ENCODE assay signal across 6 fruit fly cellular contexts in the genomic region with DNA sequence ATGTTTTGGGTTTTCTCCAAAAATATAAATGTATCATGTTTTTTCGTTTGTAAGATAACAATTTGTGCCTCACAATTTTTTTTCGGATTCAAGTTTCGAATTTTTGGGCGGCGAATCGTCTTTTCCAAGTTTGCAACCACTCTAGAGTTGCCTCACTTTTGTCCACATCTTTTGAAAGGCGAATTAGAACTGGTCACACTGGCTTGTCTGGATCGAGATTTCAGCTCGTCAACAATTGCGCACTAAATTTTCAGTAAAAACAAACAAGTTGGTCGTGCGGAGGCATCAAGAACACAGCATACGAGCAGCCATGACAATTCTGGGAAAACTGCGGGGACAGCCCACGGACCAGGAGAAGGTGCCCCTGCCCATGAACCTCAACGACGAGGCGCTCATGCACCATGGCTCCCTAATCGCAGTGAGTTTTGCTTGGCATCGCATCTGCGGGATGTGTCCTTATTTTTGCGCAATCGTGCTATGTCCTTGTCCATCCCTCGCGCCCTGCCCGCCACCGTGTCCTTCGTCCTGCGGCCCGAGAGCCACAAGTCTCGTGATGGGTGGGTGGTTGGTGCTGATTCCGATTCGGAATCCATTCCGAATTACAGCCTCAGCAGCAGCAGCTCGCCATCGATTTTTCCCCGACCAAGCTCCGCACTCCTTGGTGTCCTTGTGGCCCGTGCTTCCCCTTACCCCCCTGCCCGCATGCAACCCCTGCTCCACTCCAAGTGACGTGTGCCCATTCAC.
A peak's percentile ranks its signal among the peaks of the same experiment; 100 is the strongest.
TF ChIP-seq lines count a peak whose summit lies in the region.

TSS of gene CG3662 (plus strand) at position 48 of the 744 bp plus-strand sequence.

- peak; percentile 36 to 56 for TF ChIP-seq CTCF in S2 (optimal IDR thresholded peaks at IDR 0.05; lab: Kevin White, UChicago)
- TF ChIP-seq CTCF in whole organism, embryonic (GFP tag; optimal IDR thresholded peaks at IDR 0.05; lab: Kevin White, UChicago), result peak; percentile 40

TF ChIP-seq in whole organism, adult, 20 proteins besides CTCF, POLR2A, EP300 and RAD21 (continues in another document):
- TF ChIP-seq CG1620 (GFP tag; optimal IDR thresholded peaks at IDR 0.05; lab: Kevin White, UChicago) (no peak), CG7045 (GFP tag; optimal IDR thresholded peaks at IDR 0.05; lab: Kevin White, UChicago) (no peak), CG12768 (GFP tag; optimal IDR thresholded peaks at IDR 0.05; lab: Kevin White, UChicago) (peak; percentile 20), tj (GFP tag; optimal IDR thresholded peaks at IDR 0.05; lab: Kevin White, UChicago) (no peak), Hr96 (GFP tag; optimal IDR thresholded peaks at IDR 0.05; lab: Kevin White, UChicago) (peak; percentile 9), cic (GFP tag; optimal IDR thresholded peaks at IDR 0.05; lab: Kevin White, UChicago) (no peak), CG7101 (tag; optimal IDR thresholded peaks at IDR 0.05; lab: Kevin White, UChicago) (peak; percentile 37), bab1 (GFP tag; optimal IDR thresholded peaks at IDR 0.05; lab: Kevin White, UChicago) (peak; percentile 68), Clk (GFP tag; optimal IDR thresholded peaks at IDR 0.05; lab: Kevin White, UChicago) (no peak), CG33017 (tag; optimal IDR thresholded peaks at IDR 0.05; lab: Kevin White, UChicago) (peak; percentile 14), cnc (optimal IDR thresholded peaks at IDR 0.05; lab: Kevin White, UChicago) (no peak), CG14711 (tag; optimal IDR thresholded peaks at IDR 0.05; lab: Kevin White, UChicago) (peak; percentile 97), toe (GFP tag; optimal IDR thresholded peaks at IDR 0.05; lab: Kevin White, UChicago) (no peak), Crg-1 (GFP tag; optimal IDR thresholded peaks at IDR 0.05; lab: Kevin White, UChicago) (peak; percentile 10), pad (GFP tag; optimal IDR thresholded peaks at IDR 0.05; lab: Kevin White, UChicago) (no peak), CG11617 (GFP tag; optimal IDR thresholded peaks at IDR 0.05; lab: Kevin White, UChicago) (peak; percentile 4)

TF ChIP-seq in whole organism, embryonic, 481 proteins besides CTCF, POLR2A, EP300 and RAD21 (continues in another document):
- TF ChIP-seq Ravus (GFP tag; IDR thresholded peaks at IDR 0.05; lab: Robert Waterston, UW), result no peak
- TF ChIP-seq Kr (GFP tag; optimal IDR thresholded peaks at IDR 0.05; lab: Kevin White, UChicago), result no peak
- no peak for TF ChIP-seq Mrtf (GFP tag; IDR thresholded peaks at IDR 0.05; lab: Robert Waterston, UW)
- TF ChIP-seq CG10366 (GFP tag; IDR thresholded peaks at IDR 0.05; lab: Robert Waterston, UW), result no peak
- TF ChIP-seq CG7271 (tag; optimal IDR thresholded peaks at IDR 0.05; lab: Kevin White, UChicago), result no peak
- TF ChIP-seq jing (GFP tag; optimal IDR thresholded peaks at IDR 0.05; lab: Kevin White, UChicago), result no peak
- no peak for TF ChIP-seq Dad (GFP tag; optimal IDR thresholded peaks at IDR 0.05; lab: Kevin White, UChicago)
- TF ChIP-seq exex (tag; optimal IDR thresholded peaks at IDR 0.05; lab: Kevin White, UChicago), result no peak
- TF ChIP-seq gcm2 (GFP tag; optimal IDR thresholded peaks at IDR 0.05; lab: Kevin White, UChicago), result no peak
- no peak for TF ChIP-seq CG8089 (GFP tag; optimal IDR thresholded peaks at IDR 0.05; lab: Kevin White, UChicago)
- no peak for TF ChIP-seq CG11093 (GFP tag; IDR thresholded peaks at IDR 0.05; lab: Robert Waterston, UW)
- TF ChIP-seq CG13624 (GFP tag; optimal IDR thresholded peaks at IDR 0.05; lab: Kevin White, UChicago), result peak; percentile 97
- TF ChIP-seq sc (optimal IDR thresholded peaks at IDR 0.05; lab: Kevin White, UChicago), result no peak
- no peak for TF ChIP-seq sc (GFP tag; optimal IDR thresholded peaks at IDR 0.05; lab: Kevin White, UChicago)
- TF ChIP-seq fd102C (GFP tag; optimal IDR thresholded peaks at IDR 0.05; lab: Kevin White, UChicago), result no peak
- TF ChIP-seq HmgZ (tag; optimal IDR thresholded peaks at IDR 0.05; lab: Kevin White, UChicago), result peak; percentile 82
- no peak for TF ChIP-seq stc (GFP tag; IDR thresholded peaks at IDR 0.05; lab: Robert Waterston, UW)
- no peak for TF ChIP-seq btn (GFP tag; optimal IDR thresholded peaks at IDR 0.05; lab: Kevin White, UChicago)

TF ChIP-seq in whole organism, prepupa, 60 proteins besides CTCF, POLR2A, EP300 and RAD21 (continues in another document):
- TF ChIP-seq CG8319 (GFP tag; optimal IDR thresholded peaks at IDR 0.05; lab: Kevin White, UChicago) (no peak), Smox (GFP tag; optimal IDR thresholded peaks at IDR 0.05; lab: Kevin White, UChicago) (no peak), Eip78C (GFP tag; lab: Kevin White, UChicago) (peak; percentile 49), dsx (GFP tag; optimal IDR thresholded peaks at IDR 0.05; lab: Kevin White, UChicago; ENCODE audit: poor library complexity, severe bottlenecking) (no peak), Hr4 (GFP tag; optimal IDR thresholded peaks at IDR 0.05; lab: Kevin White, UChicago) (no peak), Met (GFP tag; optimal IDR thresholded peaks at IDR 0.05; lab: Kevin White, UChicago) (no peak), CG1621 (tag; optimal IDR thresholded peaks at IDR 0.05; lab: Kevin White, UChicago) (no peak), eg (GFP tag; IDR thresholded peaks at IDR 0.05; lab: Robert Waterston, UW) (no peak), CG6854 (GFP tag; optimal IDR thresholded peaks at IDR 0.05; lab: Kevin White, UChicago) (no peak), CG6276 (GFP tag; optimal IDR thresholded peaks at IDR 0.05; lab: Kevin White, UChicago) (no peak), Eip75B (GFP tag; optimal IDR thresholded peaks at IDR 0.05; lab: Kevin White, UChicago) (no peak), cyc (GFP tag; optimal IDR thresholded peaks at IDR 0.05; lab: Kevin White, UChicago) (no peak), fd85E (GFP tag; optimal IDR thresholded peaks at IDR 0.05; lab: Kevin White, UChicago) (no peak), Blimp-1 (GFP tag; optimal IDR thresholded peaks at IDR 0.05; lab: Kevin White, UChicago) (no peak), CG6808 (GFP tag; optimal IDR thresholded peaks at IDR 0.05; lab: Kevin White, UChicago) (no peak), CG15336 (GFP tag; IDR thresholded peaks at IDR 0.05; lab: Robert Waterston, UW) (no peak; the same call in 1 of the 2 replicates), CG4318 (GFP tag; optimal IDR thresholded peaks at IDR 0.05; lab: Kevin White, UChicago) (no peak), svp (GFP tag; lab: Kevin White, UChicago) (peak; percentile 67)

TF ChIP-seq in whole organism, pupa, 21 proteins besides CTCF, POLR2A, EP300 and RAD21:
- TF ChIP-seq CG4496 (GFP tag; IDR thresholded peaks at IDR 0.05; lab: Robert Waterston, UW) (0 out of 3 replicates have a peak, but pooled peaks have one; percentile 36), rn (GFP tag; IDR thresholded peaks at IDR 0.05; lab: Robert Waterston, UW) (no peak), CG8159 (tag; optimal IDR thresholded peaks at IDR 0.05; lab: Kevin White, UChicago) (no peak)
TF ChIP-seq in whole organism, pupa: peak in this region for 1.

TF ChIP-seq in whole organism, wandering third instar larva, 38 proteins besides CTCF, POLR2A, EP300 and RAD21:
- TF ChIP-seq dl (GFP tag; optimal IDR thresholded peaks at IDR 0.05; lab: Kevin White, UChicago; ENCODE audit: insufficient read depth in 1 of 2, partially characterized antibody in 2 of 2) (no peak), HLH106 (tag; optimal IDR thresholded peaks at IDR 0.05; lab: Kevin White, UChicago) (no peak), N (GFP tag; optimal IDR thresholded peaks at IDR 0.05; lab: Kevin White, UChicago) (no peak), Rel (GFP tag; optimal IDR thresholded peaks at IDR 0.05; lab: Kevin White, UChicago) (no peak), Rel (tag; optimal IDR thresholded peaks at IDR 0.05; lab: Kevin White, UChicago) (peak; percentile 71), dmrt93B (GFP tag; optimal IDR thresholded peaks at IDR 0.05; lab: Kevin White, UChicago) (no peak), jim (GFP tag; optimal IDR thresholded peaks at IDR 0.05; lab: Kevin White, UChicago) (no peak), CrebA (GFP tag; optimal IDR thresholded peaks at IDR 0.05; lab: Kevin White, UChicago; ENCODE audit: borderline replicate concordance) (no peak), sv (GFP tag; optimal IDR thresholded peaks at IDR 0.05; lab: Kevin White, UChicago) (no peak), GATAd (GFP tag; optimal IDR thresholded peaks at IDR 0.05; lab: Kevin White, UChicago) (no peak), CG9705 (GFP tag; optimal IDR thresholded peaks at IDR 0.05; lab: Kevin White, UChicago) (no peak), rgr (GFP tag; optimal IDR thresholded peaks at IDR 0.05; lab: Kevin White, UChicago) (peak; percentile 22), ey (GFP tag; optimal IDR thresholded peaks at IDR 0.05; lab: Kevin White, UChicago) (no peak), sage (GFP tag; optimal IDR thresholded peaks at IDR 0.05; lab: Kevin White, UChicago) (no peak)
